Fruit fly (Drosophila melanogaster) S2 (cell line): ENCODE results near the gene CG13837.

ENCODE experiments used
- CG8478 ChIP-seq: fragments of >200 bp; optimal IDR thresholded peaks from 2 replicates; lab custom pipeline; 2018
- CTCF ChIP-seq, 2 experiments: fragments of >200 bp; optimal IDR thresholded peaks; 2 replicates each; lab custom pipeline; 2018

- TF ChIP-seq CG8478 = no peak
- TF ChIP-seq CTCF (optimal IDR thresholded peaks at IDR 0.05; lab: Kevin White, UChicago) = peak; percentile 34 to 43
These were observed 45.1 kb upstream of the CG13837 start for dm6 chr3R:22998623-22999179.
